Fruit fly (Drosophila melanogaster): ENCODE results near the gene CG15221.

DNA sequence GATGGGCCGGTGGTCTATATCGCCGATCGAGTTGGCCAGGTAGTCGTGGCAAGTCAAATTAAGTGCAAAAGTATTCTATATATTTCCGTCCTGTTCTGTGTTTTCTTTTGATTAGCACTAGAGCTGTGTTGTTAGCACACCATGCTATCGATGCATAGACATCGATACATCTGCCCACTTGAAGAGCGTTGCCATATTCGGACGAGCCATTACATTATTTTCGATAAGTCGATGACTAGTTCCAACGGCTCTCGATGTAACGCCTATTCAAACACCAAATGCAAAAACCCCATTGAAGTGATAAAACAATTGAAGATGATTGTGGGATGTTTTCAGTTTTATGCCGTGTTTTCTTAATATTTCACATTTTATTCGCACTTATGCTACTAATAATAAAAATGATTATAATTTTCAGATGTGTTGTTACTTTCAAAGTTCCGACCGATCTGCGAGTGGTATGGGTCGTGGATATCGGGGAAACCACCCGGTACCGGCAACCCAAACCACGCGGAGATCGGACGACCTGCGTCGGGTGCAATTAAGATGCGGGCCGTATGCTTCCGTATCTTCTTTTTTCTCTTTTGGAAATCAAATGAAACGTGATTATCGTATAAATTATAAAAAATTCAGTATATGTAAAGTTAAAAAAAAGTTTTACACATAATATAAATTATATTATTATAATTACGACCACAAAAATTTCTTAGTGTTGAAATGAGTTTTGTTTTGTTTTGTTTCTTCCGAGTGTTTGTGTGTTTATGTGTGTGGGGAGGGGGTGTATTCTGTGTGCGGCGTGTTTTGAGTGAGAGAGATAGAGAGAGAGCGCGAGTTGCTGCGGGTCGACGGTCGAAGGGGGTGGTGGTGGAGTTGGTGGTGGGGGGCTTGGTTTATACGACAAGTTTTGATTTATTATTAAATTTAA lies 14.0 kb upstream of the CG15221 start, which contains the start of gene FucT6:
- no peak for TF ChIP-seq h (optimal IDR thresholded peaks at IDR 0.05)
- TF ChIP-seq Myc (optimal IDR thresholded peaks at IDR 0.05): no peak
- TF ChIP-seq Sin3A (optimal IDR thresholded peaks at IDR 0.05): no peak
- TF ChIP-seq psq (optimal IDR thresholded peaks at IDR 0.05): no peak
- TF ChIP-seq insv (optimal IDR thresholded peaks at IDR 0.05): no peak
- no peak for TF ChIP-seq ttk (optimal IDR thresholded peaks at IDR 0.05)

Measured in Kc167 (cell line).